Fruit fly (Drosophila melanogaster) whole organism, adult: ENCODE measurements around the gene Eip63E.

Source experiments
- CG12768 ChIP-seq: fragments of 200-800 bp; sonication (Bioruptor generic); optimal IDR thresholded peaks from 2 replicates; lab custom pipeline; 2017; ENCODE audit warnings: missing biosample characterization, missing genetic modification characterization, mild to moderate bottlenecking, moderate library complexity, missing genetic modification reagents
- CG33017 ChIP-seq: fragments of 200-800 bp; sonication (Bioruptor generic); optimal IDR thresholded peaks from 2 replicates; lab custom pipeline; 2018; ENCODE audit warnings: missing biosample characterization, mild to moderate bottlenecking, missing genetic modification characterization, moderate library complexity
- CG5204 ChIP-seq: fragments of 200-800 bp; sonication (Bioruptor generic); optimal IDR thresholded peaks from 2 replicates; lab custom pipeline; 2016; ENCODE audit warnings: missing biosample characterization, missing genetic modification characterization
- CG7101 ChIP-seq: fragments of 200-800 bp; sonication (Bioruptor generic); optimal IDR thresholded peaks from 2 replicates; lab custom pipeline; 2018; ENCODE audit warnings: missing biosample characterization, mild to moderate bottlenecking, missing genetic modification characterization, moderate library complexity
- Clk ChIP-seq: fragments of 200-800 bp; sonication (Bioruptor generic); optimal IDR thresholded peaks from 2 replicates; lab custom pipeline; 2017; ENCODE audit warnings: missing biosample characterization, missing genetic modification characterization
- Hr96 ChIP-seq: fragments of 200-800 bp; sonication (Bioruptor generic); optimal IDR thresholded peaks from 2 replicates; lab custom pipeline; 2016; ENCODE audit warnings: missing biosample characterization, missing genetic modification characterization
- bab1 ChIP-seq: fragments of 200-800 bp; sonication (Bioruptor generic); optimal IDR thresholded peaks from 3 replicates; lab custom pipeline; 2019; ENCODE audit warnings: missing biosample characterization, mild to moderate bottlenecking, missing genetic modification characterization, moderate library complexity
- pad ChIP-seq: fragments of 200-800 bp; sonication (Bioruptor generic); optimal IDR thresholded peaks from 3 replicates; lab custom pipeline; 2017; ENCODE audit warnings: missing biosample characterization, missing genetic modification characterization, mild to moderate bottlenecking, moderate library complexity, missing genetic modification reagents

DNA sequence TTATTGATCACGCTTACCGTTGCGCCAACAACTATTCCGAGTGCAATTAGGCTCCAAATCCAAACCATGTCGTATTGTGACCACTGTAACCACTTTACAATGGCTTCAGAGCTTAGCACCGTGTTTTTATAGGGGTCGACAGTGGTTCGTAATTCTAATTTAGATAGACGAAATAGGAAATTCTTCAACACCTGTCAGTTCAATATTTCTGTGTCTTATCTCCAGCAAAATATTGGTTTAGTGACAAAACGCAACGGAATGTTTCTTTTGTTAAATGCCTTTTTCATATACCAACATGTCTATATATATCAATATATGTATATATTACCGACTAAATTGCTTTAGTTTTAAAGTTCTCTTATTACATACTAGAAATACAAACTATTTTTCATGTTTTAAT, 31.0 kb upstream of the Eip63E start, which contains the start of gene CG43074:
- TF ChIP-seq CG12768 (GFP tag; lab: Kevin White, UChicago) (no peak), CG5204 (no peak), Hr96 (GFP tag; lab: Kevin White, UChicago) (no peak), pad (no peak), CG33017 (tag; lab: Kevin White, UChicago) (no peak), CG7101 (tag; lab: Kevin White, UChicago) (no peak), Clk (GFP tag; lab: Kevin White, UChicago) (no peak), bab1 (GFP tag; lab: Kevin White, UChicago) (no peak)
